Worm (Caenorhabditis elegans) whole organism, early embryonic: ENCODE measurements around the gene poml-4.
"Not testable (repeated sequence)": the region's sequence is repeated elsewhere in the genome, so short reads cannot be mapped to it uniquely, and the experiment has no call there.

Experiments used
- B0310.2 ChIP-seq: sonication (generic microtip); optimal IDR thresholded peaks from 2 replicates; lab custom pipeline; 2016; ENCODE audit warnings: mild to moderate bottlenecking, missing genetic modification characterization, missing compliant biosample characterization
- F13C5.2 ChIP-seq: sonication (generic microtip); optimal IDR thresholded peaks from 2 replicates; lab custom pipeline; 2017; ENCODE audit warnings: mild to moderate bottlenecking, missing genetic modification characterization, inconsistent platforms, missing compliant biosample characterization
- aly-1 ChIP-seq: sonication (generic microtip); optimal IDR thresholded peaks from 2 replicates; lab custom pipeline; 2016; ENCODE audit warnings: missing genetic modification characterization, missing compliant biosample characterization
- ama-1 ChIP-seq: fragments of 150-350 bp; optimal IDR thresholded peaks from 2 replicates; lab custom pipeline; 2014
- ceh-13 ChIP-seq: fragments of 200-800 bp; sonication (Bioruptor generic); optimal IDR thresholded peaks from 2 replicates; lab custom pipeline; 2018; ENCODE audit warnings: mild to moderate bottlenecking, missing genetic modification characterization, missing compliant biosample characterization
- ceh-36 ChIP-seq: sonication (generic microtip); optimal IDR thresholded peaks from 2 replicates; lab custom pipeline; 2016; ENCODE audit warnings: missing genetic modification characterization, inconsistent platforms, missing compliant biosample characterization
- ets-7 ChIP-seq: sonication (generic microtip); optimal IDR thresholded peaks from 2 replicates; lab custom pipeline; 2016; ENCODE audit warnings: missing genotype, missing genetic modification characterization, missing compliant biosample characterization
- flt-1 ChIP-seq: fragments of 200-800 bp; sonication (Bioruptor generic); IDR thresholded peaks from 2 replicates; pipeline ENCODE4 v1.3.6; 2022; ENCODE audit warnings: missing genetic modification characterization, missing compliant biosample characterization
- hmbx-1 ChIP-seq: sonication (generic microtip); optimal IDR thresholded peaks from 2 replicates; lab custom pipeline; 2016; ENCODE audit warnings: mild to moderate bottlenecking, missing genetic modification characterization, missing compliant biosample characterization
- hmg-4 ChIP-seq: fragments of 200-800 bp; sonication (Bioruptor generic); optimal IDR thresholded peaks from 2 replicates; lab custom pipeline; 2018; ENCODE audit warnings: mild to moderate bottlenecking, missing genetic modification characterization, missing compliant biosample characterization
- hnd-1 ChIP-seq: sonication (generic microtip); optimal IDR thresholded peaks from 2 replicates; lab custom pipeline; 2016; ENCODE audit warnings: missing genetic modification characterization, missing compliant biosample characterization
- pes-1 ChIP-seq: fragments of 200-800 bp; sonication (Bioruptor generic); IDR thresholded peaks from 2 replicates; pipeline ENCODE4 v1.3.6; 2022; ENCODE audit warnings: missing genetic modification reagents, missing genetic modification characterization, missing compliant biosample characterization
- scrt-1 ChIP-seq: fragments of 200-800 bp; sonication (Bioruptor generic); IDR thresholded peaks from 2 replicates; pipeline ENCODE4 v1.3.6; 2022; ENCODE audit warnings: missing genetic modification characterization, missing compliant biosample characterization
- sea-1 ChIP-seq: fragments of 200-800 bp; sonication (Bioruptor generic); conservative IDR thresholded peaks from 2 replicates; pipeline ENCODE4 v1.3.6; 2022; ENCODE audit warnings: missing genetic modification characterization, missing compliant biosample characterization
- tbx-11 ChIP-seq: fragments of 200-800 bp; sonication (Bioruptor generic); IDR thresholded peaks from 2 replicates; pipeline ENCODE4 v1.3.6; 2022; ENCODE audit warnings: missing genetic modification characterization, missing compliant biosample characterization
- tbx-37 ChIP-seq: fragments of 200-800 bp; sonication (Bioruptor generic); conservative IDR thresholded peaks from 2 replicates; pipeline ENCODE4 v1.3.6; 2022; ENCODE audit warnings: missing genetic modification reagents, missing genetic modification characterization, missing compliant biosample characterization
- tra-4 ChIP-seq: sonication (generic microtip); optimal IDR thresholded peaks from 2 replicates; lab custom pipeline; 2017; ENCODE audit warnings: missing genetic modification characterization, missing compliant biosample characterization

Gene poml-4

DNA sequence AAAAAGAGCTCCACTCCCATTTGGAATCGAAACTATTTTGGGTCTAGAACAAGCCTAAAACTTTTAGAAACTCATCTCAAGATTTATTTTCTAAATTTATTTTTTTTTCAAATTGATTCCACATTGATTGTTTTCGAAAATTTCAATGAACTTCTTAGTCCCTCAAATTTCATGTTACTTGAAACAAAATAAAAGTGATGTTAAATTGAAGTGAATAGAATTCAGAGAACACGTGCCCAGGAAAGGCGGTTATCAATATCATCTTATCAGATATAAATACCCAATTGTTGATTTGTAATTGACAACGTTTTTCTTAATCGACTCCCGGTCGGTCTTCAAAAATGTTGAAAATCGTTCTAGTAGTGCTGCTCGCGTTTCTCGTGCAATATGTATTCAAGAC is at the start of gene poml-4:
Gene poml-4 (plus strand): TSS at position 301 of the 400 bp plus-strand sequence.
- not testable (repeated sequence) for TF ChIP-seq pes-1; tra-4; sea-1 (GFP tag; lab: Robert Waterston, UW)

DNA sequence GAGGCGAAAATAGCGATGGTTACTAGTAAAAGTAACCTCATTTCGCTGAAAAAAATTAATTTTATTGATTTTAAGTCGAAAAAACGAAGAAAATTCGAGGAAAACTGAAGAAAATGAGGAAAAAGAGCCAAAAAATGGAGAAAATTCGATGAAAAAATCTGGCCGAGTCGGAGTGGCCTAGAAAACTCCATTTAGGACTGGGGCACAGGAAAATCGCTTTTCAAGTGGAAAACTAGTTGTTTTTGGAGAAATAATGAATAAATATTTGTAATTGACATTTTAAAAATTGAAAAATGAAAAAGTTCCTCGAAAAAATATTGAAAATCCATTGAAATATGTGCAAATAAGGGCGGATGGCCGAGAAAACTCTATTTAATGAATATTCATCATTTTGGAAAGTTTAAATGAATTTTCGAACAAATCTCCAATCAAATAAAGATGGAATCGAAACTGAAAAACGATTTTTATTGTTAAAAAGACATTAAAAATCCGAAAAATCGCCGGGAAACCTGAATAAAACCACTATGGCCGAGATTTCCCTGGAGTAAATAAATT is 40.4 kb upstream of the poml-4 start, which contains the start of gene emc-1:
Gene emc-1 (minus strand): TSS at position 45 of the 555 bp plus-strand sequence.
- TF ChIP-seq tbx-11: no peak
- no peak for TF ChIP-seq hmbx-1 (tag; lab: Kevin White, UChicago)
- TF ChIP-seq pes-1: no peak
- no peak for TF ChIP-seq tra-4
- no peak for TF ChIP-seq F13C5.2
- TF ChIP-seq tbx-37 (GFP tag; lab: Robert Waterston, UW): no peak

DNA sequence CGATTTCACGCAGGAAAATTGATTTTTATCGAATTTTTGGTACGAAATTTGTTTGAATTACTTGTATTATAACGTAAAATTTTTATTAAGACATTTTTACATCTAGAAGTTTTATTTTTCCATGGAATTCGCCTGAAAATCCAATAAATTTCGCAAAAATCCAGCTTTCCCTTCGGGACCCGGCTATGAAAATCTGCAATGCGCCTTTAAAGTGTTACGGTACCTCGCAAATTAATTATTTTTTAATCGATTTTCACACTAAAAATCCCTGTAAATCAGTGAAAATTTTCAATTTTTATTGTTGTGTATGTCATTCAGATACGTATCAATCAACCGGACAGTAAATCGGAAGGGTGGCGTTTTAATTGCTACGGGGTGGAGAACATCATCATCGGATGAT is 39.8 kb upstream of the poml-4 start:
- TF ChIP-seq tbx-11 (no peak), tra-4 (no peak), sea-1 (GFP tag; lab: Robert Waterston, UW) (no peak), aly-1 (no peak), hmg-4 (no peak), ama-1 (no peak), pes-1 (no peak), hmbx-1 (tag; lab: Kevin White, UChicago) (no peak), flt-1 (no peak), F13C5.2 (no peak), ets-7 (tag; lab: Kevin White, UChicago) (no peak), ceh-36 (no peak), B0310.2 (tag; lab: Kevin White, UChicago) (no peak), hnd-1 (tag; lab: Kevin White, UChicago) (no peak), ceh-13 (GFP tag; lab: Kevin White, UChicago) (no peak), tbx-37 (GFP tag; lab: Robert Waterston, UW) (no peak), scrt-1 (GFP tag; lab: Robert Waterston, UW) (no peak)

DNA sequence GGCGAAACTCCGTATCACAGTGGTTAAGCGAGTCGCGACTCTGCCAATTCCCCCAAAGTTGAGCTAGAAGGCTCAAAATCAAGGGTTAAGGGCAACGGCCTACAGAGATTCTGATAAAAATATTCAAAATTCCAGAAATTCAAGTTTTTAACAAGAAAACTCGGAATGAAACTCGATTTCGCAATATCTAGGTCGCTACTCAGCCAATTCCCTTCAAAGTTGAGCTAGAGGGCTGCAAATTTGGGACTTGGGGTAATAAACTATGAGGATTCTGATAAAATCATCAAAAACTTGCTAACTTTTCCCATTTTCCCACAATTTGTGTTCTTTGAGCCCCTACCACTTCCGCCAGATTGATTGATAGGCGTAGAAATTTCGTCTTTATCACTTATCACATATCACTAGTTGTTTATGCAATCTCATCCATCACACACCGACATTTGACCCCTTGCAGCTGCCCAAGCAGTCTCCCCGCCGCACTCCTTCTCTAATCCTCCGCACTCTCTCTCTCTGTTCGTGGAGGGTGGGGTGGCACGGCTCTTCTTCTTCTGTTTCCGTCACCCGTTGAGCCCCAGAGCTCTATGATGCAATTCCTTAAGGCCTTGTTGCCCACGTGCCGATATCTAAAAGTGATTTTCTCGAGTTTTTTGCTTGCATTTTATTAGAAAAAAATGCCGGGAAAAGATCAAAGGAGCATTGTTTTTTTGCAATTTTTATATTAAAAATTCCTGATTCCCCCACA is 38.9 kb upstream of the poml-4 start:
- TF ChIP-seq hmbx-1 (tag; lab: Kevin White, UChicago) (no peak), sea-1 (GFP tag; lab: Robert Waterston, UW) (0 out of 2 replicates have a peak, but pooled peaks have one; percentile 21), hmg-4 (peak; percentile 49)

DNA sequence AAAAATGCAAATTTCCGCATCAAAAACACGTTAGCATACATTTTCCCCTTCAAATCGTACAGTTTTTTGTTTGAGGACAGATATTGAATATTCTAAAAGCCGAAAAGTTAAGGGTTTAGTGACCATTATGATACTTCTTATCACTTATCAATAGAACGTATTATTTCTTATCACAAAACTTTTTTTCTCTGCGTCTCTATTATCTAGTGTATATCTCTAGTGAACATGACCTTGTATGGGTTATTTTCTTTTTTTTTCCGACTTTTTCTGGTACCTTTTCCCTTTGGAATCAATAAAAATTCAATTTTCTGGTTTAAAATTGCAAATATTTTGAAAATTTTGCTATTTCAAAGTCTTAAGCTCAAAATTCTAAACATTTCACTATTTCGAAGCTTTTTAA is 37.1 kb upstream of the poml-4 start:
- TF ChIP-seq hnd-1 (tag; lab: Kevin White, UChicago) (no peak), ceh-13 (GFP tag; lab: Kevin White, UChicago) (no peak), F13C5.2 (no peak), ceh-36 (no peak), sea-1 (GFP tag; lab: Robert Waterston, UW) (no peak)

DNA sequence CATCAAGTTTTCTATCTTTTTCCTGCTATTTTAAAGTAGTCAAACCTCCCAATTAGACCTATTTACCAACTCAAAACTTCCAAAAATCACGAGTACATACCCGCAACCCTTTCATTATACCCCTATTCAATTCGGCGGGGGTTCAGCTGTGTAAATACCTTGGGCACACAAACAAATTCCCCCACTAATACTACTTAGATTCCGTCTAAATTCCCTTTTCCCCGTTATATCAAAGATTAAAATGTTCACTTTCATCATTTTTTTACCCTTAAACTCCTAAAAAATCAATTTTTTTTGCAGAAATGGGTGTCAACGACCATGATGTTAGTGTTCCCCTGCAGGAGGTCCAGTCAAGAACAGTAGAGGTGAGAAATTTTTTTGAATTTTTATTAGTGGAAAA is 36.5 kb upstream of the poml-4 start, which contains the start of gene fdgt-1:
Gene fdgt-1 (plus strand): TSS at position 301 of the 400 bp plus-strand sequence.
- TF ChIP-seq ceh-13 (GFP tag; lab: Kevin White, UChicago) (no peak), pes-1 (0 out of 2 replicates have a peak, but pooled peaks have one; percentile 3)

DNA sequence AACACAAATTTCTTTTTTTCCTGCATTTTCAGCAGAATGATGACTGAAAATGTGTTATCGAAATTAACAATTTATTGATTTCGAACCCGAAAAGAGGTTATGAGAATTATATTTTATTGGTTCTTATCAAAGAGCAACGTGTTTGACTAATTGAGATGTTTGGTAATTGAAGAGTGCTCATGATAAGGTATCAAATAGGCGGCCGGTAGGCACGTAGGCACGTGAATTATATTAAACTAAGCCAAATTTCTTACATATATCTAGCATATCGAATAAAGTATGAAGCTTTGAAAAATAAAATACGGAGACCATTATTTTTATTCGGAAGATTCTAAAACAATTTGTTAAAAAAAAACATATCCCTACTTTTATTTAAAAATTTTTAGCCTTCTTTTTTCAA is 23.4 kb upstream of the poml-4 start, which contains the start of gene math-45:
Gene math-45 (minus strand): TSS at position 101 of the 400 bp plus-strand sequence.
- TF ChIP-seq ama-1: no peak
- no peak for TF ChIP-seq tra-4
- no peak for TF ChIP-seq ceh-13 (GFP tag; lab: Kevin White, UChicago)
- no peak for TF ChIP-seq pes-1
- TF ChIP-seq ceh-36: no peak

DNA sequence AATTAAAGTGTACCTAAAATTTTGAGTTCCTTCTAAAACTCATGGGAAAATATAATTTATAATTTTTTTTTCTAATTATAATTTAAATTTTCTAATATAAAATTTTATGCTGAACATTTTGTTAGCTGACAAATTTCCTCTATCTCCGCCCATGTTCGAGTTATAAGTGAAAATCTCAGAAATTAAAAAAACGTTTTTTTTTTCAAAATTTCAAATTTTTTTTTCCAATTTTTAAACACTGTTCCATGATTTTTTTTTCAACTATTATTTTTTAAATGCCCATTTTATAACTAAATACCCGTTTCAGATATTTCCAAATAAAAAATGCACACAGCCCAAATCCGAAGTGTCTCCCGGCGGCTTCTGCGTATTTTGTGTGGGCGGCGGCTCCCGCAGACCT is 21.8 kb upstream of the poml-4 start, which contains the start of gene Y51H7BR.8:
Gene Y51H7BR.8 (plus strand): TSS at position 301 of the 400 bp plus-strand sequence.
- TF ChIP-seq hmg-4: no peak
- TF ChIP-seq ceh-13 (GFP tag; lab: Kevin White, UChicago): no peak
- no peak for TF ChIP-seq tbx-11
- TF ChIP-seq B0310.2 (tag; lab: Kevin White, UChicago): no peak
- TF ChIP-seq aly-1: no peak
- TF ChIP-seq hnd-1 (tag; lab: Kevin White, UChicago): no peak
- TF ChIP-seq F13C5.2: no peak
- TF ChIP-seq tbx-37 (GFP tag; lab: Robert Waterston, UW): no peak
- no peak for TF ChIP-seq pes-1

DNA sequence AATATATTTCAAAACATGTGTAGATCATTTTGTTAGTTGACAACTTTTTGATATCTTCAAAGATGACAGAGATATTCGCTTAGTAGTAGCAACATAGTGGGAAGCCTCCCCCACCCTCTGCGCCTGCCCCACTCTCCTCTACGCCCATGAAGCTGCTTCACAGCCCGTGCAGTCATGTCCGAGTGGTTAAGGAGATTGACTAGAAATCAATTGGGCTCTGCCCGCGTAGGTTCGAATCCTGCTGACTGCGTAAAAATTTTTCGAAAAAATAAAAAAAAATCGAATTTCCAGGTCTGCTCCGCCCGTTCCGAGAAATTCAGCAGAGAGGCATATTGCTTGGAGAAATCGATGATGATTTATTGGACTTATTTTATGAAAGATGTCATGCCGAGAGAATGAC is 20.9 kb upstream of the poml-4 start:
- TF ChIP-seq scrt-1 (GFP tag; lab: Robert Waterston, UW) (0 out of 2 replicates have a peak, but pooled peaks have one; percentile 24), pes-1 (0 out of 2 replicates have a peak, but pooled peaks have one; percentile 47), ceh-13 (GFP tag; lab: Kevin White, UChicago) (no peak), flt-1 (0 out of 2 replicates have a peak, but pooled peaks have one; percentile 21)
